Fruit fly (Drosophila melanogaster) whole organism, prepupa: Measurements from ENCODE around the gene CG14866.
A peak's percentile ranks its signal among the peaks of the same experiment; 100 is the strongest.

Experiments
- Blimp-1 ChIP-seq: fragments of 200-800 bp; sonication (Bioruptor generic); optimal IDR thresholded peaks from 3 replicates; lab custom pipeline; 2017; ENCODE audit warnings: missing biosample characterization, missing genetic modification characterization, mild to moderate bottlenecking, moderate library complexity, missing genetic modification reagents
- CG10631 ChIP-seq: fragments of 200-800 bp; sonication (Bioruptor generic); optimal IDR thresholded peaks from 2 replicates; lab custom pipeline; 2016; ENCODE audit warnings: missing biosample characterization, missing genetic modification characterization
- CG10669 ChIP-seq: fragments of 200-800 bp; sonication (Bioruptor generic); optimal IDR thresholded peaks from 3 replicates; lab custom pipeline; 2018; ENCODE audit warnings: missing biosample characterization, mild to moderate bottlenecking, missing genetic modification characterization, moderate library complexity
- CG11294 ChIP-seq: fragments of 200-800 bp; sonication (Bioruptor generic); IDR thresholded peaks from 2 replicates; pipeline ENCODE4 v1.3.6; 2022; ENCODE audit warnings: missing biosample characterization, missing genetic modification characterization
- CG11762 ChIP-seq: fragments of 200-800 bp; sonication (Bioruptor generic); optimal IDR thresholded peaks from 3 replicates; lab custom pipeline; 2016; ENCODE audit warnings: missing biosample characterization, missing genetic modification characterization; ENCODE audit not compliant: insufficient read depth
- CG11902 ChIP-seq: fragments of 200-800 bp; sonication (Bioruptor generic); optimal IDR thresholded peaks from 3 replicates; lab custom pipeline; 2016; ENCODE audit warnings: missing biosample characterization, missing genetic modification characterization
- CG15336 ChIP-seq: fragments of 200-800 bp; sonication (Bioruptor generic); IDR thresholded peaks from 2 replicates; pipeline ENCODE4 v1.3.6; 2022; ENCODE audit warnings: missing biosample characterization, missing genetic modification characterization
- CG3032 ChIP-seq: fragments of 200-800 bp; optimal IDR thresholded peaks from 2 replicates; lab custom pipeline; 2019; ENCODE audit warnings: missing biosample characterization, mild to moderate bottlenecking, missing genetic modification characterization, moderate library complexity
- CG31627 ChIP-seq: fragments of 200-800 bp; sonication (Bioruptor generic); optimal IDR thresholded peaks from 3 replicates; lab custom pipeline; 2016; ENCODE audit warnings: missing biosample characterization, missing genetic modification characterization
- CG32006 ChIP-seq: fragments of 200-800 bp; sonication (Bioruptor generic); optimal IDR thresholded peaks from 3 replicates; lab custom pipeline; 2017; ENCODE audit warnings: missing biosample characterization, mild to moderate bottlenecking, missing genetic modification characterization
- CG34406 ChIP-seq: fragments of 200-800 bp; sonication (Bioruptor generic); optimal IDR thresholded peaks from 3 replicates; lab custom pipeline; 2016; ENCODE audit warnings: missing biosample characterization, missing genetic modification characterization
- CG4318 ChIP-seq: fragments of 200-800 bp; sonication (Bioruptor generic); optimal IDR thresholded peaks from 3 replicates; lab custom pipeline; 2017; ENCODE audit warnings: missing biosample characterization, mild to moderate bottlenecking, missing genetic modification characterization
- CG6163 ChIP-seq: fragments of 200-800 bp; sonication (Bioruptor generic); IDR thresholded peaks from 3 replicates; pipeline ENCODE4 v1.3.6; 2022; ENCODE audit warnings: missing biosample characterization, missing genetic modification characterization
- CG6276 ChIP-seq: fragments of 200-800 bp; sonication (Bioruptor generic); optimal IDR thresholded peaks from 2 replicates; lab custom pipeline; 2017; ENCODE audit warnings: missing biosample characterization, mild to moderate bottlenecking, missing genetic modification characterization
- CG6792 ChIP-seq: fragments of 200-800 bp; sonication (Bioruptor generic); optimal IDR thresholded peaks from 3 replicates; lab custom pipeline; 2016; ENCODE audit warnings: missing biosample characterization, missing genetic modification characterization
- CG6808 ChIP-seq: fragments of 200-800 bp; sonication (Bioruptor generic); optimal IDR thresholded peaks from 3 replicates; lab custom pipeline; 2017; ENCODE audit warnings: missing biosample characterization, missing genetic modification characterization, mild to moderate bottlenecking, moderate library complexity, missing genetic modification reagents
- CG7368 ChIP-seq: fragments of 200-800 bp; sonication (Bioruptor generic); optimal IDR thresholded peaks from 3 replicates; lab custom pipeline; 2016; ENCODE audit warnings: missing biosample characterization, missing genetic modification characterization
- CG8119 ChIP-seq: fragments of 200-800 bp; sonication (Bioruptor generic); IDR thresholded peaks from 3 replicates; pipeline ENCODE4 v1.3.6; 2022; ENCODE audit warnings: missing biosample characterization, missing genetic modification characterization
- CG8319 ChIP-seq: fragments of 200-800 bp; sonication (Bioruptor generic); optimal IDR thresholded peaks from 3 replicates; lab custom pipeline; 2016; ENCODE audit warnings: missing biosample characterization, missing genetic modification characterization
- CG8632 ChIP-seq: fragments of 200-800 bp; sonication (Bioruptor generic); optimal IDR thresholded peaks from 3 replicates; lab custom pipeline; 2016; ENCODE audit warnings: missing biosample characterization, missing genetic modification characterization
- CG9139 ChIP-seq: fragments of 200-800 bp; sonication (Bioruptor generic); optimal IDR thresholded peaks from 3 replicates; lab custom pipeline; 2017; ENCODE audit warnings: missing biosample characterization, mild to moderate bottlenecking, missing genetic modification characterization
- Eip75B ChIP-seq: fragments of 200-800 bp; sonication (Bioruptor generic); optimal IDR thresholded peaks from 3 replicates; lab custom pipeline; 2016; ENCODE audit warnings: missing biosample characterization, missing genetic modification characterization
- Eip78C ChIP-seq: fragments of 200-800 bp; sonication (Bioruptor generic); peaks from one replicate; lab custom pipeline; 2016; ENCODE audit warnings: missing biosample characterization, missing genetic modification characterization
- Eip93F ChIP-seq: fragments of 200-800 bp; sonication (Bioruptor generic); optimal IDR thresholded peaks from 2 replicates; lab custom pipeline; 2016; ENCODE audit warnings: missing biosample characterization, mild to moderate bottlenecking, missing genetic modification characterization
- Ets21C ChIP-seq: fragments of 200-800 bp; sonication (Bioruptor generic); optimal IDR thresholded peaks from 3 replicates; lab custom pipeline; 2016; ENCODE audit warnings: missing biosample characterization, missing genetic modification characterization
- Ets96B ChIP-seq: fragments of 200-800 bp; optimal IDR thresholded peaks from 2 replicates; lab custom pipeline; 2019; ENCODE audit warnings: missing biosample characterization, mild to moderate bottlenecking, missing genetic modification characterization, moderate library complexity
- Hr38 ChIP-seq: sonication (Bioruptor generic); optimal IDR thresholded peaks from 2 replicates; lab custom pipeline; 2016; ENCODE audit warnings: missing biosample characterization, missing genetic modification characterization
- Hr39 ChIP-seq: fragments of 200-800 bp; sonication (Bioruptor generic); optimal IDR thresholded peaks from 2 replicates; lab custom pipeline; 2016; ENCODE audit warnings: missing biosample characterization, missing genetic modification characterization
- Hr4 ChIP-seq: fragments of 200-800 bp; sonication (Bioruptor generic); optimal IDR thresholded peaks from 3 replicates; lab custom pipeline; 2016; ENCODE audit warnings: missing biosample characterization, missing genetic modification characterization
- Lpt ChIP-seq: fragments of 200-800 bp; sonication (Bioruptor generic); optimal IDR thresholded peaks from 3 replicates; lab custom pipeline; 2016; ENCODE audit warnings: missing biosample characterization, missing genetic modification characterization
- Met ChIP-seq: fragments of 200-800 bp; sonication (Bioruptor generic); optimal IDR thresholded peaks from 3 replicates; lab custom pipeline; 2016; ENCODE audit warnings: missing biosample characterization, missing genetic modification characterization
- OdsH ChIP-seq: fragments of 200-800 bp; sonication (Bioruptor generic); optimal IDR thresholded peaks from 3 replicates; lab custom pipeline; 2016; ENCODE audit warnings: missing biosample characterization, missing genetic modification characterization
- Smox ChIP-seq: fragments of 200-800 bp; sonication (Bioruptor generic); optimal IDR thresholded peaks from 3 replicates; lab custom pipeline; 2016; ENCODE audit warnings: missing biosample characterization, missing genetic modification characterization
- Sox14 ChIP-seq: fragments of 200-800 bp; sonication (Bioruptor generic); optimal IDR thresholded peaks from 3 replicates; lab custom pipeline; 2016; ENCODE audit warnings: missing biosample characterization, missing genetic modification characterization
- achi ChIP-seq: fragments of 200-800 bp; sonication (Bioruptor generic); optimal IDR thresholded peaks from 3 replicates; lab custom pipeline; 2016; ENCODE audit warnings: missing biosample characterization, missing genetic modification characterization
- dac ChIP-seq: fragments of 200-800 bp; sonication (Bioruptor generic); optimal IDR thresholded peaks from 2 replicates; lab custom pipeline; 2017; ENCODE audit warnings: missing biosample characterization, mild to moderate bottlenecking, missing genetic modification characterization
- dsx ChIP-seq: fragments of 200-800 bp; optimal IDR thresholded peaks from 3 replicates; lab custom pipeline; 2019; ENCODE audit warnings: missing biosample characterization, mild to moderate bottlenecking, missing genetic modification characterization, moderate library complexity; ENCODE audit not compliant: poor library complexity, severe bottlenecking
- eg ChIP-seq: fragments of 200-800 bp; sonication (Bioruptor generic); IDR thresholded peaks from 3 replicates; pipeline ENCODE4 v1.3.6; 2022; ENCODE audit warnings: missing biosample characterization, missing genetic modification characterization
- esn ChIP-seq: fragments of 200-800 bp; sonication (Bioruptor generic); optimal IDR thresholded peaks from 2 replicates; lab custom pipeline; 2016; ENCODE audit warnings: missing biosample characterization, mild to moderate bottlenecking, missing genetic modification characterization, moderate library complexity
- fd59A ChIP-seq: fragments of 200-800 bp; sonication (Bioruptor generic); optimal IDR thresholded peaks from 2 replicates; lab custom pipeline; 2017; ENCODE audit warnings: missing biosample characterization, mild to moderate bottlenecking, missing genetic modification characterization, missing genetic modification reagents
- fd85E ChIP-seq: fragments of 200-800 bp; sonication (Bioruptor generic); optimal IDR thresholded peaks from 3 replicates; lab custom pipeline; 2016; ENCODE audit warnings: missing biosample characterization, missing genetic modification characterization
- fkh ChIP-seq: fragments of 200-800 bp; sonication (Bioruptor generic); optimal IDR thresholded peaks from 3 replicates; lab custom pipeline; 2017; ENCODE audit warnings: missing biosample characterization, mild to moderate bottlenecking, missing genetic modification characterization, moderate library complexity
- net ChIP-seq: fragments of 200-800 bp; sonication (Bioruptor generic); optimal IDR thresholded peaks from 3 replicates; lab custom pipeline; 2016; ENCODE audit warnings: missing biosample characterization, missing genetic modification characterization
- pdm3 ChIP-seq: fragments of 200-800 bp; sonication (Bioruptor generic); optimal IDR thresholded peaks from 3 replicates; lab custom pipeline; 2016; ENCODE audit warnings: missing biosample characterization, missing genetic modification characterization
- salr ChIP-seq, 2 experiments: fragments of 200-800 bp; sonication (Bioruptor generic); optimal IDR thresholded peaks; 3 replicates each; lab custom pipeline; 2016 to 2018; ENCODE audit warnings: missing biosample characterization in 2 of 2, missing genetic modification characterization in 2 of 2, mild to moderate bottlenecking in 1 of 2
- spab ChIP-seq: fragments of 200-800 bp; sonication (Bioruptor generic); optimal IDR thresholded peaks from 2 replicates; lab custom pipeline; 2017; ENCODE audit warnings: missing biosample characterization, mild to moderate bottlenecking, missing genetic modification characterization, missing genetic modification reagents
- ss ChIP-seq, 2 experiments: fragments of 200-800 bp; sonication (Bioruptor generic); optimal IDR thresholded peaks; 2 replicates in 1 of 2; 3 replicates in 1 of 2; lab custom pipeline; 2017 to 2018; ENCODE audit warnings: mild to moderate bottlenecking in 2 of 2, missing biosample characterization in 2 of 2, missing genetic modification characterization in 2 of 2, moderate library complexity in 1 of 2
- svp ChIP-seq: fragments of 200-800 bp; sonication (Bioruptor generic); peaks from one replicate; lab custom pipeline; 2016; ENCODE audit warnings: missing biosample characterization, missing genetic modification characterization
- topi ChIP-seq: fragments of 200-800 bp; sonication (Bioruptor generic); optimal IDR thresholded peaks from 3 replicates; lab custom pipeline; 2016; ENCODE audit warnings: missing biosample characterization, missing genetic modification characterization
- vri ChIP-seq: fragments of 200-800 bp; sonication (Bioruptor generic); optimal IDR thresholded peaks from 3 replicates; lab custom pipeline; 2016; ENCODE audit warnings: missing biosample characterization, mild to moderate bottlenecking, missing genetic modification characterization

Gene CG14866

DNA sequence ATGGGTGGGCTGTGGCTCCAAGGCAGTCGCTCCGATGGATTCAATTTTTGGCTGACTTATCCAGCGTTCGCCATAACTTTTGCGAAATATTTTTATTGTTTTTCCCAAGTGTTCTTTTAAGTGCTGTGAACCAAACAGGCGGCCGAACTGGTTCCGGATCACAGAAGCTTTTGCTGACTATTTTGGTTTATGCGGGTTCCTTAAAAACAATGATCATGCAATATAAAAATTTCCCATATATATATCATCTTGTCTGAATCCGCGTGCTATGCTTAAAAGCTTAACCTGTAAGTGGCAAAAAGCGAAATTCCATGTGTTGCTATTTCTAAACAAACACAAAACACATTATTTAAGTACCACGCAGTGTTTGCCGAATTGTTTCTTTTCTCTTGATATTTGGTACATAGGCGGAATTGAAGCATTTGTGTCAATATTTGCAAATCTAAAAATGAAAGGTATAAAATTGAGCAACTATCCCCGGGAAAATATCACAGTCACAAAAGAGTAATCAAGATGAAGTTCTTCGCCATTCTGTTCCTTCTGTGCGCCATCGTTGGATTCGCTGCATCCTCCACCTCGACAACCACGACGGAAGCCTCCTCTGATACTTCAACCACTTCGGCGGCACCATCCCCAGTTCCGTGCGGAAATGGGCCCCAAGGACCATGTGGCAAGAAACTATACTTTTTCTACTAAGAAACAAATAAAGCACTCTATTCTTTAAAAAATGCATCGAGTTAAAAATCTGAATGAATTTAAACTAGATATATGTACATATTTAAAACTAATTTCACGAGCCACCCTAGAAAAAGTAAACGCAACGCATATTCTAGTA lies 3.9 kb downstream of the CG14866 start, which contains the start of the genes CG6276 and CG44040:
Gene CG6276 (minus strand): TSS at position 158 of the 835 bp plus-strand sequence.
Gene CG44040 (plus strand): TSS at position 467 of the 835 bp plus-strand sequence.
- TF ChIP-seq CG7368 (GFP tag; lab: Kevin White, UChicago) (peak; percentile 24), Smox (GFP tag; lab: Kevin White, UChicago) (no peak), CG8119 (peak; percentile 37; the same call in 1 of the 3 replicates), CG8632 (GFP tag; lab: Kevin White, UChicago) (peak; percentile 40), CG10631 (GFP tag; lab: Kevin White, UChicago) (peak; percentile 58), CG6792 (GFP tag; lab: Kevin White, UChicago) (peak; percentile 46), Lpt (peak; percentile 2), spab (GFP tag; lab: Kevin White, UChicago) (no peak), Eip75B (peak; percentile 61), svp (GFP tag; lab: Kevin White, UChicago) (no peak), CG31627 (peak; percentile 57), CG15336 (GFP tag; lab: Robert Waterston, UW) (0 out of 2 replicates have a peak, but pooled peaks have one; percentile 24), CG8319 (no peak), pdm3 (peak; percentile 69), dsx (GFP tag; lab: Kevin White, UChicago) (peak; percentile 31), Blimp-1 (GFP tag; lab: Kevin White, UChicago) (peak; percentile 7), fkh (peak; percentile 59), Sox14 (GFP tag; lab: Kevin White, UChicago) (peak; percentile 61), Ets21C (GFP tag; lab: Kevin White, UChicago) (peak; percentile 58), CG6163 (GFP tag; lab: Robert Waterston, UW) (peak; percentile 59), Ets96B (peak; percentile 34), eg (GFP tag; lab: Robert Waterston, UW) (peak; percentile 54), fd85E (GFP tag; lab: Kevin White, UChicago) (no peak), Hr38 (GFP tag; lab: Kevin White, UChicago) (no peak), achi (peak; percentile 48), esn (GFP tag; lab: Kevin White, UChicago) (peak; percentile 76), CG11294 (peak; percentile 10; the same call in 1 of the 2 replicates), dac (GFP tag; lab: Kevin White, UChicago) (peak; percentile 51), CG11902 (GFP tag; lab: Kevin White, UChicago) (peak; percentile 16), vri (GFP tag; lab: Kevin White, UChicago) (no peak), CG4318 (GFP tag; lab: Kevin White, UChicago) (no peak), topi (peak; percentile 63), Met (GFP tag; lab: Kevin White, UChicago) (peak; percentile 58), CG10669 (peak; percentile 50), OdsH (GFP tag; lab: Kevin White, UChicago) (peak; percentile 59), CG9139 (GFP tag; lab: Kevin White, UChicago) (no peak), net (GFP tag; lab: Kevin White, UChicago) (no peak), CG6276 (GFP tag; lab: Kevin White, UChicago) (no peak), ss (GFP tag; optimal IDR thresholded peaks at IDR 0.05; lab: Kevin White, UChicago) (peak in 1 of 2 experiments; percentile 42), Hr4 (peak; percentile 50), Eip93F (no peak), Eip78C (GFP tag; lab: Kevin White, UChicago) (peak; percentile 89), Hr39 (GFP tag; lab: Kevin White, UChicago) (peak; percentile 55), CG32006 (GFP tag; lab: Kevin White, UChicago) (peak; percentile 63), CG3032 (peak; percentile 55), salr (GFP tag; optimal IDR thresholded peaks at IDR 0.05; lab: Kevin White, UChicago) (peak; percentile 40 to 64), CG34406 (GFP tag; lab: Kevin White, UChicago) (peak; percentile 19), CG11762 (GFP tag; lab: Kevin White, UChicago) (peak; percentile 16), fd59A (GFP tag; lab: Kevin White, UChicago) (peak; percentile 30), CG6808 (GFP tag; lab: Kevin White, UChicago) (peak; percentile 50)
